Worm (Caenorhabditis elegans) whole organism, L4 larva: ENCODE data around the gene osm-9.
A peak's percentile ranks its signal among the peaks of the same experiment; 100 is the strongest.

Experiments used
- D1046.2 ChIP-seq: fragments of 200-800 bp; sonication (Bioruptor generic); IDR thresholded peaks from 2 replicates; pipeline ENCODE4 v1.3.6; 2022; ENCODE audit warnings: missing genetic modification characterization, missing compliant biosample characterization
- F10B5.3 ChIP-seq: sonication (generic microtip); optimal IDR thresholded peaks from 2 replicates; lab custom pipeline; 2016; ENCODE audit warnings: mild to moderate bottlenecking, missing genetic modification characterization, missing compliant biosample characterization
- F26F4.8 ChIP-seq: fragments of 200-800 bp; sonication (Bioruptor generic); conservative IDR thresholded peaks from 2 replicates; pipeline ENCODE4 v1.3.6; 2022; ENCODE audit warnings: missing genetic modification characterization, missing compliant biosample characterization
- F37D6.2 ChIP-seq: sonication (generic microtip); optimal IDR thresholded peaks from 2 replicates; lab custom pipeline; 2016; ENCODE audit warnings: mild to moderate bottlenecking, missing genetic modification characterization, missing compliant biosample characterization
- F44E2.7 ChIP-seq: fragments of 200-800 bp; sonication (Bioruptor generic); IDR thresholded peaks from 2 replicates; pipeline ENCODE4 v2.1.2; 2022; ENCODE audit warnings: missing genetic modification characterization, missing compliant biosample characterization
- F49E8.2 ChIP-seq: sonication (generic microtip); optimal IDR thresholded peaks from 2 replicates; lab custom pipeline; 2016; ENCODE audit warnings: missing compliant biosample characterization, mild to moderate bottlenecking, missing genetic modification characterization, borderline replicate concordance
- R02D3.7 ChIP-seq: fragments of 150-350 bp; sonication (generic microtip); optimal IDR thresholded peaks from 3 replicates; lab custom pipeline; 2014; ENCODE audit warnings: missing biosample characterization, missing genetic modification characterization
- T20F7.1 ChIP-seq: fragments of 200-800 bp; sonication (Bioruptor generic); optimal IDR thresholded peaks from 2 replicates; lab custom pipeline; 2018; ENCODE audit warnings: mild to moderate bottlenecking, missing genetic modification characterization, missing compliant biosample characterization
- Y48G9A.11 ChIP-seq: fragments of 200-800 bp; sonication (Bioruptor generic); IDR thresholded peaks from 2 replicates; pipeline ENCODE4 v1.3.6; 2022; ENCODE audit warnings: missing genetic modification reagents, missing genetic modification characterization, missing compliant biosample characterization
- Y75B8A.6 ChIP-seq: fragments of 200-800 bp; sonication (Bioruptor generic); IDR thresholded peaks from 2 replicates; pipeline ENCODE4 v1.3.6; 2022; ENCODE audit warnings: missing genetic modification reagents, missing genetic modification characterization, missing compliant biosample characterization
- ZK337.2 ChIP-seq: fragments of 200-800 bp; sonication (Bioruptor generic); IDR thresholded peaks from 2 replicates; pipeline ENCODE4 v1.3.6; 2022; ENCODE audit warnings: missing genetic modification reagents, missing genetic modification characterization, missing compliant biosample characterization
- attf-4 ChIP-seq: sonication (generic microtip); optimal IDR thresholded peaks from 3 replicates; lab custom pipeline; 2017; ENCODE audit warnings: missing biosample characterization, missing genetic modification characterization
- ceh-20 ChIP-seq: fragments of 200-800 bp; sonication (Bioruptor generic); IDR thresholded peaks from 2 replicates; pipeline ENCODE4 v1.3.6; 2022; ENCODE audit warnings: missing genetic modification reagents, missing genetic modification characterization, missing compliant biosample characterization
- ceh-62 ChIP-seq: sonication (generic microtip); optimal IDR thresholded peaks from 2 replicates; lab custom pipeline; 2017; ENCODE audit warnings: missing biosample characterization, missing genetic modification characterization
- ces-1 ChIP-seq: fragments of 150-350 bp; sonication (generic microtip); optimal IDR thresholded peaks from 4 replicates; lab custom pipeline; 2014; ENCODE audit warnings: missing biosample characterization, missing genetic modification reagents, missing genetic modification characterization
- ctbp-1 ChIP-seq: fragments of 200-800 bp; sonication (Bioruptor generic); IDR thresholded peaks from 2 replicates; pipeline ENCODE4 v1.3.6; 2022; ENCODE audit warnings: missing genetic modification reagents, missing genetic modification characterization, missing compliant biosample characterization
- dmd-6 ChIP-seq: fragments of 200-800 bp; sonication (Bioruptor generic); IDR thresholded peaks from 2 replicates; pipeline ENCODE4 v1.3.6; 2022; ENCODE audit warnings: missing genetic modification reagents, missing genetic modification characterization, missing compliant biosample characterization
- dmd-8 ChIP-seq: fragments of 200-800 bp; sonication (Bioruptor generic); IDR thresholded peaks from 2 replicates; pipeline ENCODE4 v1.3.6; 2022; ENCODE audit warnings: missing genetic modification characterization, missing compliant biosample characterization
- egl-43 ChIP-seq: fragments of 200-800 bp; sonication (Bioruptor generic); IDR thresholded peaks from 2 replicates; pipeline ENCODE4 v1.3.6; 2022; ENCODE audit warnings: missing genetic modification reagents, missing genetic modification characterization, missing compliant biosample characterization
- fos-1 ChIP-seq: fragments of 150-350 bp; optimal IDR thresholded peaks from 2 replicates; lab custom pipeline; 2014; ENCODE audit warnings: missing biosample characterization, missing genetic modification characterization
- hif-1 ChIP-seq, 2 experiments: sonication (generic microtip); optimal IDR thresholded peaks; 2 replicates each; lab custom pipeline; 2016 to 2017; ENCODE audit warnings: missing compliant biosample characterization in 2 of 2, missing genetic modification characterization in 2 of 2, missing genetic modification reagents in 2 of 2, missing genotype in 2 of 2, mild to moderate bottlenecking in 1 of 2
- hmg-1.1 ChIP-seq: fragments of 200-800 bp; sonication (Bioruptor generic); IDR thresholded peaks from 2 replicates; pipeline ENCODE4 v1.3.6; 2022; ENCODE audit warnings: missing genetic modification reagents, missing genetic modification characterization, missing compliant biosample characterization
- jun-1 ChIP-seq: fragments of 150-350 bp; optimal IDR thresholded peaks from 2 replicates; lab custom pipeline; 2014; ENCODE audit warnings: missing biosample characterization, missing genetic modification reagents, missing genetic modification characterization
- lim-7 ChIP-seq: fragments of 200-800 bp; sonication (Bioruptor generic); IDR thresholded peaks from 2 replicates; pipeline ENCODE4 v1.3.6; 2022; ENCODE audit warnings: missing genetic modification characterization, missing compliant biosample characterization
- lin-1 ChIP-seq: fragments of 200-800 bp; sonication (Bioruptor generic); IDR thresholded peaks from 2 replicates; pipeline ENCODE4 v1.3.6; 2022; ENCODE audit warnings: missing genetic modification reagents, missing genetic modification characterization, missing compliant biosample characterization
- lin-13 ChIP-seq: fragments of 150-350 bp; optimal IDR thresholded peaks from 2 replicates; lab custom pipeline; 2014; ENCODE audit warnings: missing biosample characterization, missing genetic modification reagents, missing genetic modification characterization
- lin-29 ChIP-seq: fragments of 200-800 bp; sonication (Bioruptor generic); IDR thresholded peaks from 2 replicates; pipeline ENCODE4 v1.3.6; 2022; ENCODE audit warnings: missing genetic modification reagents, missing genetic modification characterization, missing compliant biosample characterization
- lsy-2 ChIP-seq, 2 experiments: fragments of 150-350 bp in 1 of 2; sonication (generic microtip) in 1 of 2; optimal IDR thresholded peaks; 2 replicates each; lab custom pipeline; 2014 to 2017; ENCODE audit warnings: missing biosample characterization in 2 of 2, missing genetic modification characterization in 2 of 2
- mxl-2 ChIP-seq: fragments of 200-800 bp; sonication (Bioruptor generic); conservative IDR thresholded peaks from 2 replicates; pipeline ENCODE4 v1.3.6; 2022; ENCODE audit warnings: missing genetic modification reagents, missing genetic modification characterization, missing compliant biosample characterization
- mxl-3 ChIP-seq: fragments of 200-800 bp; sonication (Bioruptor generic); optimal IDR thresholded peaks from 2 replicates; lab custom pipeline; 2018; ENCODE audit warnings: mild to moderate bottlenecking, missing genetic modification characterization, missing compliant biosample characterization
- nhr-237 ChIP-seq: sonication (generic microtip); optimal IDR thresholded peaks from 2 replicates; lab custom pipeline; 2017; ENCODE audit warnings: missing biosample characterization, missing genetic modification characterization
- nhr-25 ChIP-seq: sonication (generic microtip); optimal IDR thresholded peaks from 2 replicates; lab custom pipeline; 2017; ENCODE audit warnings: missing genetic modification characterization, mild to moderate bottlenecking, missing compliant biosample characterization, antibody characterized with exemption, moderate library complexity, borderline replicate concordance; ENCODE audit not compliant: insufficient read depth
- nhr-28 ChIP-seq: fragments of 150-350 bp; optimal IDR thresholded peaks from 2 replicates; lab custom pipeline; 2014; ENCODE audit warnings: missing biosample characterization, missing genetic modification characterization
- nhr-42 ChIP-seq: fragments of 200-800 bp; sonication (Bioruptor generic); IDR thresholded peaks from 2 replicates; pipeline ENCODE4 v1.3.6; 2022; ENCODE audit warnings: missing genetic modification characterization, missing compliant biosample characterization
- nhr-77 ChIP-seq: fragments of 150-350 bp; optimal IDR thresholded peaks from 2 replicates; lab custom pipeline; 2014; ENCODE audit warnings: missing biosample characterization, missing genetic modification characterization
- pqm-1 ChIP-seq: sonication (generic microtip); optimal IDR thresholded peaks from 2 replicates; lab custom pipeline; 2017; ENCODE audit warnings: missing biosample characterization, missing genetic modification characterization
- set-16 ChIP-seq: fragments of 200-800 bp; sonication (Bioruptor generic); IDR thresholded peaks from 2 replicates; pipeline ENCODE4 v1.3.6; 2022; ENCODE audit warnings: missing genetic modification reagents, missing genetic modification characterization, missing compliant biosample characterization
- skn-1 ChIP-seq: fragments of 150-350 bp; optimal IDR thresholded peaks from 2 replicates; lab custom pipeline; 2014; ENCODE audit warnings: missing biosample characterization, missing genetic modification characterization
- snpc-1.2 ChIP-seq: fragments of 200-800 bp; sonication (Bioruptor generic); IDR thresholded peaks from 2 replicates; pipeline ENCODE4 v1.3.6; 2022; ENCODE audit warnings: missing genetic modification reagents, missing genetic modification characterization, missing compliant biosample characterization
- snpc-4 ChIP-seq: fragments of 150-350 bp; optimal IDR thresholded peaks from 2 replicates; lab custom pipeline; 2014; ENCODE audit warnings: missing biosample characterization, missing genetic modification characterization
- spr-3 ChIP-seq: fragments of 200-800 bp; sonication (Bioruptor generic); optimal IDR thresholded peaks from 2 replicates; lab custom pipeline; 2018; ENCODE audit warnings: mild to moderate bottlenecking, missing genetic modification characterization, missing compliant biosample characterization
- tag-97 ChIP-seq: fragments of 200-800 bp; sonication (Bioruptor generic); IDR thresholded peaks from 2 replicates; pipeline ENCODE4 v1.3.6; 2022; ENCODE audit warnings: missing genetic modification characterization, missing compliant biosample characterization
- unc-62 ChIP-seq, 3 experiments: fragments of 150-350 bp in 1 of 3; sonication (generic microtip); optimal IDR thresholded peaks in 2 of 3; peaks in 1 of 3; 1 replicate in 1 of 3; 2 replicates in 2 of 3; lab custom pipeline; 2014 to 2017; ENCODE audit warnings: missing biosample characterization in 3 of 3, missing genetic modification characterization in 3 of 3, missing genetic modification reagents in 3 of 3, missing genotype in 1 of 3
- vab-7 ChIP-seq: fragments of 200-800 bp; sonication (Bioruptor generic); IDR thresholded peaks from 2 replicates; pipeline ENCODE4 v1.3.6; 2022; ENCODE audit warnings: missing genetic modification reagents, missing genetic modification characterization, missing compliant biosample characterization
- zag-1 ChIP-seq: fragments of 150-350 bp; optimal IDR thresholded peaks from 2 replicates; lab custom pipeline; 2014; ENCODE audit warnings: missing biosample characterization, missing genetic modification characterization
- ztf-11 ChIP-seq: fragments of 150-350 bp; optimal IDR thresholded peaks from 2 replicates; lab custom pipeline; 2014; ENCODE audit warnings: missing biosample characterization, missing genetic modification characterization

osm-9 gene

ce11 chrIV:3519352-3519751 lies 37.9 kb downstream of the osm-9 start (continued):
- TF ChIP-seq D1046.2 (GFP tag; lab: Robert Waterston, UW) (no peak), nhr-28 (no peak), dmd-8 (GFP tag; lab: Robert Waterston, UW) (no peak), F37D6.2 (tag; lab: Kevin White, UChicago) (no peak), hmg-1.1 (GFP tag; lab: Robert Waterston, UW) (peak; percentile 72), ctbp-1 (GFP tag; lab: Robert Waterston, UW) (no peak), lim-7 (no peak)

ce11 chrIV:3517582-3517981 lies 39.6 kb downstream of the osm-9 start:
- TF ChIP-seq R02D3.7 (no peak), F10B5.3 (tag; lab: Kevin White, UChicago) (no peak), Y48G9A.11 (no peak), mxl-2 (GFP tag; lab: Robert Waterston, UW) (no peak), ceh-62 (tag; lab: Kevin White, UChicago) (no peak), vab-7 (GFP tag; lab: Robert Waterston, UW) (no peak), fos-1 (no peak), F49E8.2 (tag; lab: Kevin White, UChicago) (peak; percentile 3), pqm-1 (tag; lab: Kevin White, UChicago) (no peak), dmd-6 (GFP tag; lab: Robert Waterston, UW) (no peak), lsy-2 (tag; optimal IDR thresholded peaks at IDR 0.05; lab: Kevin White, UChicago) (peak in 1 of 2 experiments; percentile 13), lin-13 (GFP tag; lab: Kevin White, UChicago) (no peak), nhr-25 (no peak), tag-97 (GFP tag; lab: Robert Waterston, UW) (no peak), T20F7.1 (GFP tag; lab: Kevin White, UChicago) (no peak), lin-1 (no peak)

ce11 chrIV:3516586-3516985 lies 40.6 kb downstream of the osm-9 start, which contains the start of gene unc-33:
TSS of gene unc-33 (plus strand) at chrIV:3516886.
- TF ChIP-seq set-16 (GFP tag; lab: Robert Waterston, UW) (no peak), unc-62 (GFP tag; optimal IDR thresholded peaks at IDR 0.05 in 1 of 2; lab: Kevin White, UChicago) (peak in 1 of 2 experiments; percentile 11), unc-62 (tag; optimal IDR thresholded peaks at IDR 0.05; lab: Kevin White, UChicago) (no peak)

ce11 chrIV:3515412-3516046 lies 41.7 kb downstream of the osm-9 start:
- no peak for TF ChIP-seq mxl-2 (GFP tag; lab: Robert Waterston, UW)
- TF ChIP-seq snpc-4 (tag; lab: Kevin White, UChicago), result no peak
- TF ChIP-seq F26F4.8 (GFP tag; lab: Robert Waterston, UW), result no peak
- TF ChIP-seq spr-3 (GFP tag; lab: Kevin White, UChicago), result no peak
- no peak for TF ChIP-seq snpc-1.2 (GFP tag; lab: Robert Waterston, UW)
- TF ChIP-seq Y75B8A.6 (GFP tag; lab: Robert Waterston, UW), result no peak
- TF ChIP-seq mxl-3 (GFP tag; lab: Kevin White, UChicago), result peak; percentile 43
- TF ChIP-seq set-16 (GFP tag; lab: Robert Waterston, UW), result peak; percentile 74
- no peak for TF ChIP-seq nhr-77 (tag; lab: Kevin White, UChicago)
- no peak for TF ChIP-seq ZK337.2 (GFP tag; lab: Robert Waterston, UW)
- TF ChIP-seq lin-1, result no peak
- TF ChIP-seq egl-43, result peak; percentile 68; the same call in 1 of the 2 replicates
- TF ChIP-seq F44E2.7 (GFP tag; lab: Robert Waterston, UW), result no peak
- TF ChIP-seq nhr-42, result no peak
- TF ChIP-seq skn-1 (tag; lab: Kevin White, UChicago), result no peak
- TF ChIP-seq zag-1, result no peak
- no peak for TF ChIP-seq jun-1 (tag; lab: Kevin White, UChicago)
- TF ChIP-seq ztf-11 (tag; lab: Kevin White, UChicago), result no peak
- TF ChIP-seq lin-29 (GFP tag; lab: Robert Waterston, UW), result no peak
- TF ChIP-seq ceh-20 (GFP tag; lab: Robert Waterston, UW), result no peak
- no peak for TF ChIP-seq attf-4 (tag; lab: Kevin White, UChicago)
- TF ChIP-seq F37D6.2 (tag; lab: Kevin White, UChicago), result no peak
- TF ChIP-seq ces-1 (GFP tag; lab: Kevin White, UChicago), result no peak
- peak in 1 of 2 experiments; percentile 13 for TF ChIP-seq hif-1 (tag; optimal IDR thresholded peaks at IDR 0.05; lab: Kevin White, UChicago)
- TF ChIP-seq nhr-237 (tag; lab: Kevin White, UChicago), result no peak
- peak; percentile 78 for TF ChIP-seq hmg-1.1 (GFP tag; lab: Robert Waterston, UW)
